Worm (Caenorhabditis elegans) whole organism, midembryonic: ENCODE measurements around the gene C14C10.10.

Source experiments
- T22C8.4 ChIP-seq: fragments of 200-800 bp; sonication (Bioruptor generic); IDR thresholded peaks from 2 replicates; pipeline ENCODE4 v1.3.6; 2022; ENCODE audit warnings: missing genetic modification characterization, missing compliant biosample characterization
- cog-1 ChIP-seq: sonication (generic microtip); optimal IDR thresholded peaks from 2 replicates; lab custom pipeline; 2016; ENCODE audit warnings: missing genetic modification characterization, missing compliant biosample characterization
- flt-1 ChIP-seq: fragments of 200-800 bp; sonication (Bioruptor generic); IDR thresholded peaks from 2 replicates; pipeline ENCODE4 v1.3.6; 2022; ENCODE audit warnings: missing genetic modification characterization, missing compliant biosample characterization
- klf-2 ChIP-seq: fragments of 200-800 bp; sonication (Bioruptor generic); conservative IDR thresholded peaks from 2 replicates; pipeline ENCODE4 v1.3.6; 2022; ENCODE audit warnings: missing genetic modification reagents, missing genetic modification characterization, missing compliant biosample characterization
- med-1 ChIP-seq: sonication (generic microtip); optimal IDR thresholded peaks from 2 replicates; lab custom pipeline; 2017; ENCODE audit warnings: missing genetic modification characterization, mild to moderate bottlenecking, missing compliant biosample characterization, antibody characterized with exemption, missing genetic modification reagents; ENCODE audit not compliant: insufficient read depth
- ref-1 ChIP-seq: fragments of 200-800 bp; sonication (Bioruptor generic); conservative IDR thresholded peaks from 2 replicates; pipeline ENCODE4 v1.3.6; 2022; ENCODE audit warnings: missing genetic modification reagents, missing genetic modification characterization, missing compliant biosample characterization
- tab-1 ChIP-seq: fragments of 200-800 bp; sonication (Bioruptor generic); IDR thresholded peaks from 2 replicates; pipeline ENCODE4 v1.3.6; 2022; ENCODE audit warnings: missing genetic modification characterization, missing compliant biosample characterization
- ztf-23 ChIP-seq: fragments of 200-800 bp; sonication (Bioruptor generic); IDR thresholded peaks from 2 replicates; pipeline ENCODE4 v1.3.6; 2022; ENCODE audit warnings: missing genetic modification reagents, missing genetic modification characterization, missing compliant biosample characterization
- ztf-29 ChIP-seq: fragments of 200-800 bp; sonication (Bioruptor generic); IDR thresholded peaks from 2 replicates; pipeline ENCODE4 v1.3.6; 2022; ENCODE audit warnings: missing genetic modification reagents, missing genetic modification characterization, missing compliant biosample characterization

Gene C14C10.10

ce11 chrV:12560328-12560782 lies 38.6 kb downstream of the C14C10.10 start, which contains the start of gene sel-1:
sel-1 (plus strand) TSS chrV:12560732.
- TF ChIP-seq T22C8.4 (GFP tag; lab: Robert Waterston, UW) (no peak), ref-1 (GFP tag; lab: Robert Waterston, UW) (no peak), ztf-23 (GFP tag; lab: Robert Waterston, UW) (no peak), flt-1 (no peak), cog-1 (tag; lab: Kevin White, UChicago) (no peak), med-1 (GFP tag; lab: Kevin White, UChicago) (no peak), tab-1 (GFP tag; lab: Robert Waterston, UW) (no peak)

DNA sequence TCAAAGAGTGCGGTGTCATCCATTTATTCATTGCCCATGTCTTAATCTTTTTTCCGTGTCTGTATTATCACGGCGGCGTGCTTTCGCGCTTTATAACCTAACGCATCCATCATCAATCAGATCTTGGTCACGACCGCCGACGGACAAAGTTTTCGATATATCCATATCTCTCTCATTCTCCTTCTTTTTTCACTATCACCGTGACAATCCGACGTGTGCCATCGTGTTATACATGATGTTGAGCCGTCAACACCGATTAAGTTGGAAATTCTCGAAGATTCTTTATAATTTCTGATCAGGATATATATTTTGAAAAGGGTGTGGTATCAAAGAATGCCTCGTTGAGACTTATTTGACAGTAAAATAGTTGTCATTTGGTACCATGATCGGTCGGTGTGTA lies 42.0 kb downstream of the C14C10.10 start:
- TF ChIP-seq flt-1 (no peak), ztf-23 (GFP tag; lab: Robert Waterston, UW) (no peak), klf-2 (GFP tag; lab: Robert Waterston, UW) (no peak), med-1 (GFP tag; lab: Kevin White, UChicago) (no peak), ztf-29 (GFP tag; lab: Robert Waterston, UW) (no peak), cog-1 (tag; lab: Kevin White, UChicago) (no peak), T22C8.4 (GFP tag; lab: Robert Waterston, UW) (no peak), tab-1 (GFP tag; lab: Robert Waterston, UW) (no peak), ref-1 (GFP tag; lab: Robert Waterston, UW) (no peak)

ce11 chrV:12555872-12556271 lies 43.1 kb downstream of the C14C10.10 start:
- no peak for TF ChIP-seq klf-2 (GFP tag; lab: Robert Waterston, UW)

DNA sequence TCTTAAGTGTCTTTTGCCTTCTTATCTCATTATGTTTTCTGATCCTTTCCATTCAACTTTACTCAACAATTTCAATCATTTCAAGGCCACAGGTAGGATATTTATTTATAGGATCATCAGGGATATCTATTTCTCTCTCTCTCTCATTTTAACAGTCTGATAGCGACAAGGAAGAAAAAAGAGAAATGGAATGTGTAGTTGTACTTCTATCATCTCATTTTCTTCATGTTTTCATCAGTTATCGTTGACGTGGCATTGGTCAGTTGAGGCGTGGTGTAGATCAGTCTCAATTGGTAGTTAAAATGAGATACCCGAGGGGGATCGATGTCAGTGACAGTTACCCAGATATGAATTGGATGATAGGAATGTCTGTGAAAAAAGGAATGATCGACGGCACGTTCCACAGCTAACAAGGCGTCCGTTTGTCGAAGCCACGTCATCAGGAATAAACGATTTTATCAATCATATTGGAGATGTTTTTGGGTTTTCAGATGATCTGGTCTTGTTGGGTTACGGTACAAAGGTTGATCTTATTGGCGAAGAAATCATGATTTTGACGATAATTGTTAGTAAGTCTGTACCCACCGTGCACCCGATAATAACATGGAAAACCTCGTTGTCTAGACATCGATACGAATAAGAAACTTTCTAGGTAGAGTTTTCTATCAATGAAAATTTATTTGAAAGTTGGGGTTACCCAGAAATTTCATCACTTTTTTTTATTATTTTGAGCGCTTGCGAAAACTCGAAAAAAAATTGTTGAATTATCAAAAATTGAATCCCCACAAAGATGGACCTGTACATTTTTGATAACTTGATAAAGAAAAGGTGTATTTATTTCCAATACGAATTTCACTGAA lies 44.5 kb downstream of the C14C10.10 start:
- no peak for TF ChIP-seq ref-1 (GFP tag; lab: Robert Waterston, UW)
- no peak for TF ChIP-seq med-1 (GFP tag; lab: Kevin White, UChicago)
- TF ChIP-seq ztf-29 (GFP tag; lab: Robert Waterston, UW), result no peak
- TF ChIP-seq cog-1 (tag; lab: Kevin White, UChicago), result no peak
- TF ChIP-seq ztf-23 (GFP tag; lab: Robert Waterston, UW), result no peak
- no peak for TF ChIP-seq flt-1
- no peak for TF ChIP-seq tab-1 (GFP tag; lab: Robert Waterston, UW)
- TF ChIP-seq T22C8.4 (GFP tag; lab: Robert Waterston, UW), result no peak
- TF ChIP-seq klf-2 (GFP tag; lab: Robert Waterston, UW), result no peak

- TF ChIP-seq ref-1 (GFP tag; lab: Robert Waterston, UW) (no peak), ztf-29 (GFP tag; lab: Robert Waterston, UW) (no peak), klf-2 (GFP tag; lab: Robert Waterston, UW) (no peak), ztf-23 (GFP tag; lab: Robert Waterston, UW) (no peak), cog-1 (tag; lab: Kevin White, UChicago) (no peak), flt-1 (no peak), tab-1 (GFP tag; lab: Robert Waterston, UW) (no peak), med-1 (GFP tag; lab: Kevin White, UChicago) (no peak), T22C8.4 (GFP tag; lab: Robert Waterston, UW) (no peak)
These were observed 45.6 kb downstream of the C14C10.10 start for ce11 chrV:12553286-12553725.

DNA sequence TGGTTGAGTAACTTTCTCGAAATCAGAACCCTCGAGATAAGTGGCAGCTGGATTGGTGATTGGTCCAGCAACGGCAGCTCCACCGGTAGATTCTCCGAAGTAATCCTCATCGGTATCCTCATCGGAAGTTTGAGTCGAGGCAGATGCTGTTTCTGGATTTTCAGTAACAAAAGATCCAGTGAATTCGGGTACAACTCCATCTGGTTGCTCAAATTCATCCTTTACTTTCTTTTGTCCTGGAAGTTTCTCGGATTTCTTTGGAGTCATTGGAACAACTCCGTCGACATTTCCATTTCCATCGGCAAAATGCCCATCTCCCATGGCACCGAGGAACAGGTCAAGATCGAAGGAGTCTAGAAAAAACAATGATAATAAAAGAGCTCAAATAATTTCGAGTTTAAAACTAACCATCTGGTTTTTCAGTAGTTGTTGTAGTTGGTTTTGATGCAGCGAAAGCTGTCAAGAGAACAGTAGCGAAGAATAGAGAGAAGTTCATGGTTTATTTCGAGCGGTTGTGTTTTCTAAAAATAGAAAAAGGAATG lies 46.2 kb downstream of the C14C10.10 start, which contains the start of gene F45D3.4:
Gene F45D3.4 (minus strand): TSS at position 521 of the 542 bp plus-strand sequence.
- TF ChIP-seq ref-1 (GFP tag; lab: Robert Waterston, UW), result no peak
- TF ChIP-seq ztf-23 (GFP tag; lab: Robert Waterston, UW), result no peak
- no peak for TF ChIP-seq cog-1 (tag; lab: Kevin White, UChicago)
- no peak for TF ChIP-seq flt-1
- no peak for TF ChIP-seq T22C8.4 (GFP tag; lab: Robert Waterston, UW)
- TF ChIP-seq tab-1 (GFP tag; lab: Robert Waterston, UW), result no peak
- no peak for TF ChIP-seq med-1 (GFP tag; lab: Kevin White, UChicago)
- no peak for TF ChIP-seq klf-2 (GFP tag; lab: Robert Waterston, UW)
- no peak for TF ChIP-seq ztf-29 (GFP tag; lab: Robert Waterston, UW)

ce11 chrV:12551638-12552478 lies 47.1 kb downstream of the C14C10.10 start:
- TF ChIP-seq tab-1 (GFP tag; lab: Robert Waterston, UW) (no peak), cog-1 (tag; lab: Kevin White, UChicago) (no peak), T22C8.4 (GFP tag; lab: Robert Waterston, UW) (no peak), ref-1 (GFP tag; lab: Robert Waterston, UW) (no peak), klf-2 (GFP tag; lab: Robert Waterston, UW) (no peak), ztf-29 (GFP tag; lab: Robert Waterston, UW) (no peak), flt-1 (no peak), ztf-23 (GFP tag; lab: Robert Waterston, UW) (no peak), med-1 (GFP tag; lab: Kevin White, UChicago) (no peak)

DNA sequence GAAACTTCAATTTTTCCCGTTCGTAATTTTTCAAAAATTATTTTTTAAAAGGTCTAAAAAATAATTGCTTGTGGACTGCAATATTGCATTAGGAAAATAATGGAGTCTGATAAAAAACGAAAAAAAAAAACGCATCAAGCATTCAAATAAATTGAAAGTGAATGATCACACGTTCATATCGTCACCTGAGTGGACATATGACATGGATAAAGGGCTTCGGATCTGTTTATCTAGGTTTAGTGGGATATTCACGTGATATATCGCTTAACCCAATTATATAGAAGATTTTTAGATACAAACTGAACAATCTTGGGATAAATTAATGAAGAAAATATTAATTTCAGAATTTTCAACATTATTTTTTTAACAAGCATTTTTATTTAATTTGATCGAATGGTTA lies 48.2 kb downstream of the C14C10.10 start:
- no peak for TF ChIP-seq ztf-23 (GFP tag; lab: Robert Waterston, UW)
- TF ChIP-seq tab-1 (GFP tag; lab: Robert Waterston, UW), result no peak
- TF ChIP-seq T22C8.4 (GFP tag; lab: Robert Waterston, UW), result no peak
- no peak for TF ChIP-seq med-1 (GFP tag; lab: Kevin White, UChicago)
- no peak for TF ChIP-seq klf-2 (GFP tag; lab: Robert Waterston, UW)
- no peak for TF ChIP-seq ref-1 (GFP tag; lab: Robert Waterston, UW)
- TF ChIP-seq cog-1 (tag; lab: Kevin White, UChicago), result no peak
- TF ChIP-seq ztf-29 (GFP tag; lab: Robert Waterston, UW), result no peak
